Fruit fly (Drosophila melanogaster) S2 (cell line): Measurements from ENCODE around the gene Nbr.

Experiments
- CG8478 ChIP-seq: fragments of >200 bp; optimal IDR thresholded peaks from 2 replicates; lab custom pipeline; 2018
- CTCF ChIP-seq, 2 experiments: fragments of >200 bp; optimal IDR thresholded peaks; 2 replicates each; lab custom pipeline; 2018

- TF ChIP-seq CTCF (optimal IDR thresholded peaks at IDR 0.05; lab: Kevin White, UChicago) (no peak), CG8478 (lab: Kevin White, UChicago) (no peak)
Measured at dm6 chr2L:21153844-21154243, 9.0 kb downstream of the Nbr start.
